Fruit fly (Drosophila melanogaster) whole organism, wandering third instar larva: Measurements from ENCODE around the gene CG42245.

Experiments used
- Abd-B ChIP-seq: fragments of >200 bp; optimal IDR thresholded peaks from 2 replicates; lab custom pipeline; 2017; ENCODE audit warnings: missing biosample characterization, missing genetic modification characterization
- CG32264 ChIP-seq: fragments of 200-800 bp; sonication (Bioruptor generic); optimal IDR thresholded peaks from 2 replicates; lab custom pipeline; 2016; ENCODE audit warnings: missing biosample characterization, missing genetic modification characterization
- CG9705 ChIP-seq: fragments of 200-800 bp; sonication (Bioruptor generic); optimal IDR thresholded peaks from 2 replicates; lab custom pipeline; 2018; ENCODE audit warnings: missing biosample characterization, mild to moderate bottlenecking, missing genetic modification characterization
- CrebA ChIP-seq: fragments of 200-800 bp; sonication (Bioruptor generic); optimal IDR thresholded peaks from 2 replicates; lab custom pipeline; 2016; ENCODE audit warnings: missing biosample characterization, mild to moderate bottlenecking, missing genetic modification characterization, borderline replicate concordance
- Dfd ChIP-seq: fragments of >200 bp; optimal IDR thresholded peaks from 2 replicates; lab custom pipeline; 2017; ENCODE audit warnings: missing biosample characterization, missing genetic modification characterization
- Dif ChIP-seq: fragments of 200-275, 200-300 bp; sonication (Bioruptor generic); optimal IDR thresholded peaks from 2 replicates; lab custom pipeline; 2018; ENCODE audit warnings: missing biosample characterization, missing genetic modification characterization; ENCODE audit not compliant: partially characterized antibody
- GATAd ChIP-seq: sonication (Bioruptor generic); optimal IDR thresholded peaks from 2 replicates; lab custom pipeline; 2016; ENCODE audit warnings: missing biosample characterization, missing genetic modification characterization
- HLH106 ChIP-seq: fragments of 200-800 bp; optimal IDR thresholded peaks from 3 replicates; lab custom pipeline; 2019; ENCODE audit warnings: missing biosample characterization, mild to moderate bottlenecking, missing genetic modification characterization, moderate library complexity
- Hnf4 ChIP-seq: fragments of 200-800 bp; sonication (Bioruptor generic); optimal IDR thresholded peaks from 2 replicates; lab custom pipeline; 2016; ENCODE audit warnings: missing biosample characterization, mild to moderate bottlenecking, missing genetic modification characterization
- Hr78 ChIP-seq: fragments of >200 bp; optimal IDR thresholded peaks from 2 replicates; lab custom pipeline; 2017; ENCODE audit warnings: missing biosample characterization, missing genetic modification characterization
- Jra ChIP-seq: sonication (Bioruptor generic); optimal IDR thresholded peaks from 2 replicates; lab custom pipeline; 2016; ENCODE audit warnings: missing biosample characterization, missing genetic modification characterization
- Mio ChIP-seq: sonication (Bioruptor generic); optimal IDR thresholded peaks from 2 replicates; lab custom pipeline; 2016; ENCODE audit warnings: missing biosample characterization, missing genetic modification characterization
- Myc ChIP-seq: fragments of >200 bp; optimal IDR thresholded peaks from 2 replicates; lab custom pipeline; 2017
- N ChIP-seq: fragments of >200 bp; optimal IDR thresholded peaks from 2 replicates; lab custom pipeline; 2018; ENCODE audit warnings: missing biosample characterization, missing external identifiers, missing genetic modification characterization
- OdsH ChIP-seq: fragments of 200-800 bp; sonication (Bioruptor generic); optimal IDR thresholded peaks from 2 replicates; lab custom pipeline; 2016; ENCODE audit warnings: missing biosample characterization, mild to moderate bottlenecking, missing genetic modification characterization
- Rel ChIP-seq, 2 experiments: fragments of 200-800 bp; sonication (Bioruptor generic) in 1 of 2; optimal IDR thresholded peaks; 2 replicates in 1 of 2; 3 replicates in 1 of 2; lab custom pipeline; 2016 to 2019; ENCODE audit warnings: mild to moderate bottlenecking in 2 of 2, missing biosample characterization in 2 of 2, missing genetic modification characterization in 2 of 2, moderate library complexity in 1 of 2
- Sp1 ChIP-seq: fragments of 200-800 bp; sonication (Bioruptor generic); optimal IDR thresholded peaks from 3 replicates; lab custom pipeline; 2019; ENCODE audit warnings: missing biosample characterization, mild to moderate bottlenecking, missing genetic modification characterization, moderate library complexity
- Vsx2 ChIP-seq: fragments of 200-300, 225-300 bp; sonication (Bioruptor generic); optimal IDR thresholded peaks from 2 replicates; lab custom pipeline; 2018; ENCODE audit warnings: missing biosample characterization, missing genetic modification characterization; ENCODE audit not compliant: partially characterized antibody
- br ChIP-seq: fragments of 200-800 bp; sonication (Bioruptor generic); optimal IDR thresholded peaks from 2 replicates; lab custom pipeline; 2016; ENCODE audit warnings: missing biosample characterization, missing genetic modification characterization
- brk ChIP-seq: fragments of 200-800 bp; sonication (Bioruptor generic); optimal IDR thresholded peaks from 2 replicates; lab custom pipeline; 2016; ENCODE audit warnings: missing biosample characterization, mild to moderate bottlenecking, missing genetic modification characterization
- dl ChIP-seq, 2 experiments: fragments of 175-275, 200-275 bp in 1 of 2; fragments of 200-275 bp in 1 of 2; sonication (Bioruptor generic); optimal IDR thresholded peaks; lab custom pipeline; 2018; ENCODE audit warnings: mild to moderate bottlenecking in 2 of 2, missing biosample characterization in 2 of 2, missing genetic modification characterization in 2 of 2, moderate library complexity in 2 of 2; ENCODE audit not compliant: partially characterized antibody in 2 of 2, insufficient read depth in 1 of 2
- dmrt93B ChIP-seq: fragments of 200-800 bp; sonication (Bioruptor generic); optimal IDR thresholded peaks from 2 replicates; lab custom pipeline; 2018; ENCODE audit warnings: missing biosample characterization, mild to moderate bottlenecking, missing genetic modification characterization
- dsf ChIP-seq: sonication (Bioruptor generic); optimal IDR thresholded peaks from 2 replicates; lab custom pipeline; 2016; ENCODE audit warnings: missing biosample characterization, missing genetic modification characterization, borderline replicate concordance
- ey ChIP-seq: fragments of 200-800 bp; sonication (Bioruptor generic); optimal IDR thresholded peaks from 2 replicates; lab custom pipeline; 2016; ENCODE audit warnings: missing biosample characterization, missing genetic modification characterization
- foxo ChIP-seq, 2 experiments: fragments of 200-800 bp; sonication (Bioruptor generic); optimal IDR thresholded peaks; 2 replicates in 1 of 2; 3 replicates in 1 of 2; lab custom pipeline; 2016 to 2017; ENCODE audit warnings: missing biosample characterization in 2 of 2, missing genetic modification characterization in 2 of 2
- fru ChIP-seq: fragments of 200-800 bp; sonication (Bioruptor generic); optimal IDR thresholded peaks from 3 replicates; lab custom pipeline; 2016; ENCODE audit warnings: missing biosample characterization, mild to moderate bottlenecking, missing genetic modification characterization
- h ChIP-seq: fragments of 200-800 bp; sonication (Bioruptor generic); optimal IDR thresholded peaks from 3 replicates; lab custom pipeline; 2016; ENCODE audit warnings: missing biosample characterization, mild to moderate bottlenecking, missing genetic modification characterization
- jim ChIP-seq: fragments of 175-275, 200-325 bp; sonication (Bioruptor generic); optimal IDR thresholded peaks from 2 replicates; lab custom pipeline; 2016; ENCODE audit warnings: missing biosample characterization, mild to moderate bottlenecking, missing genetic modification characterization
- lola ChIP-seq: fragments of >200 bp; optimal IDR thresholded peaks from 2 replicates; lab custom pipeline; 2017; ENCODE audit warnings: missing biosample characterization, missing genetic modification characterization
- pan ChIP-seq: fragments of >200 bp; optimal IDR thresholded peaks from 2 replicates; lab custom pipeline; 2017
- psq ChIP-seq: fragments of 200-800 bp; sonication (Bioruptor generic); optimal IDR thresholded peaks from 3 replicates; lab custom pipeline; 2017; ENCODE audit warnings: missing biosample characterization, mild to moderate bottlenecking, missing genetic modification characterization, moderate library complexity
- rgr ChIP-seq: fragments of 200-800 bp; sonication (Bioruptor generic); optimal IDR thresholded peaks from 3 replicates; lab custom pipeline; 2016; ENCODE audit warnings: missing biosample characterization, mild to moderate bottlenecking, missing genetic modification characterization
- sage ChIP-seq: fragments of 200-800 bp; sonication (Bioruptor generic); optimal IDR thresholded peaks from 2 replicates; lab custom pipeline; 2016; ENCODE audit warnings: missing biosample characterization, mild to moderate bottlenecking, missing genetic modification characterization
- sv ChIP-seq: fragments of 200-800 bp; sonication (Bioruptor generic); optimal IDR thresholded peaks from 3 replicates; lab custom pipeline; 2016; ENCODE audit warnings: missing biosample characterization, missing genetic modification characterization
- tai ChIP-seq: sonication (Bioruptor generic); optimal IDR thresholded peaks from 2 replicates; lab custom pipeline; 2016; ENCODE audit warnings: missing biosample characterization, missing genetic modification characterization
- usp ChIP-seq: fragments of >200 bp; optimal IDR thresholded peaks from 2 replicates; lab custom pipeline; 2017; ENCODE audit warnings: missing biosample characterization, missing genetic modification characterization
- woc ChIP-seq: sonication (Bioruptor generic); optimal IDR thresholded peaks from 2 replicates; lab custom pipeline; 2016; ENCODE audit warnings: missing biosample characterization, mild to moderate bottlenecking, missing genetic modification characterization

CG42245 gene

dm6 chr3L:2584827-2585226, 46.7 kb upstream of the CG42245 start:
- TF ChIP-seq Rel (GFP tag; optimal IDR thresholded peaks at IDR 0.05; lab: Kevin White, UChicago) = no peak
- TF ChIP-seq Rel (tag; optimal IDR thresholded peaks at IDR 0.05; lab: Kevin White, UChicago) = peak; percentile 74
- no peak for TF ChIP-seq GATAd

- peak; percentile 59 for TF ChIP-seq psq
- peak; percentile 9 to 81 for TF ChIP-seq dl (GFP tag; optimal IDR thresholded peaks at IDR 0.05; lab: Kevin White, UChicago; ENCODE audit: insufficient read depth in 1 of 2, partially characterized antibody in 2 of 2)
- no peak for TF ChIP-seq pan
- no peak for TF ChIP-seq usp
- TF ChIP-seq dmrt93B (GFP tag; lab: Kevin White, UChicago) = no peak
- TF ChIP-seq HLH106 (tag; lab: Kevin White, UChicago) = peak; percentile 1
- TF ChIP-seq Vsx2 (GFP tag; lab: Kevin White, UChicago) = no peak
- TF ChIP-seq N (GFP tag; lab: Kevin White, UChicago) = peak; percentile 71
- TF ChIP-seq sage = no peak
- TF ChIP-seq Hr78 (GFP tag; lab: Kevin White, UChicago) = no peak
- no peak for TF ChIP-seq Mio (GFP tag; lab: Kevin White, UChicago)
- peak; percentile 17 for TF ChIP-seq tai (GFP tag; lab: Kevin White, UChicago)
- no peak for TF ChIP-seq dsf (GFP tag; lab: Kevin White, UChicago)
- no peak for TF ChIP-seq Rel (GFP tag; optimal IDR thresholded peaks at IDR 0.05; lab: Kevin White, UChicago)
- peak; percentile 91 for TF ChIP-seq Rel (tag; optimal IDR thresholded peaks at IDR 0.05; lab: Kevin White, UChicago)
- TF ChIP-seq OdsH (GFP tag; lab: Kevin White, UChicago) = no peak
- peak; percentile 3 for TF ChIP-seq woc
- no peak for TF ChIP-seq fru (GFP tag; lab: Kevin White, UChicago)
- peak; percentile 27 for TF ChIP-seq Jra (GFP tag; lab: Kevin White, UChicago)
- peak; percentile 14 for TF ChIP-seq rgr (GFP tag; lab: Kevin White, UChicago)
- TF ChIP-seq sv (GFP tag; lab: Kevin White, UChicago) = no peak
- TF ChIP-seq Dif = peak; percentile 76
- peak; percentile 42 for TF ChIP-seq h (GFP tag; lab: Kevin White, UChicago)
- no peak for TF ChIP-seq Abd-B
- no peak for TF ChIP-seq CG32264 (GFP tag; lab: Kevin White, UChicago)
- TF ChIP-seq Myc = no peak
- no peak for TF ChIP-seq GATAd
- no peak for TF ChIP-seq brk (GFP tag; lab: Kevin White, UChicago)
- TF ChIP-seq lola = peak; percentile 31
- no peak for TF ChIP-seq foxo (GFP tag; optimal IDR thresholded peaks at IDR 0.05; lab: Kevin White, UChicago)
- TF ChIP-seq Sp1 (GFP tag; lab: Kevin White, UChicago) = peak; percentile 69
Observed at dm6 chr3L:2585794-2586741, 45.4 kb upstream of the CG42245 start, which contains the start of gene msn. Gene msn (minus strand): TSS chr3L:2586540.

dm6 chr3L:2586804-2587561, 44.5 kb upstream of the CG42245 start, which contains the start of gene RpL8:
Gene RpL8 (plus strand): TSS chr3L:2587456.
- TF ChIP-seq Hr78 (GFP tag; lab: Kevin White, UChicago) = no peak
- peak; percentile 28 for TF ChIP-seq N (GFP tag; lab: Kevin White, UChicago)
- TF ChIP-seq dl (GFP tag; optimal IDR thresholded peaks at IDR 0.05; lab: Kevin White, UChicago; ENCODE audit: insufficient read depth in 1 of 2, partially characterized antibody in 2 of 2) = no peak
- TF ChIP-seq brk (GFP tag; lab: Kevin White, UChicago) = peak; percentile 32
- peak; percentile 33 for TF ChIP-seq Mio (GFP tag; lab: Kevin White, UChicago)
- TF ChIP-seq Vsx2 (GFP tag; lab: Kevin White, UChicago) = no peak
- TF ChIP-seq CrebA (GFP tag; lab: Kevin White, UChicago) = no peak
- peak; percentile 65 for TF ChIP-seq sv (GFP tag; lab: Kevin White, UChicago)
- TF ChIP-seq tai (GFP tag; lab: Kevin White, UChicago) = no peak
- peak; percentile 49 for TF ChIP-seq fru (GFP tag; lab: Kevin White, UChicago)
- TF ChIP-seq Sp1 (GFP tag; lab: Kevin White, UChicago) = peak; percentile 85
- peak; percentile 71 for TF ChIP-seq HLH106 (tag; lab: Kevin White, UChicago)
- TF ChIP-seq jim = no peak
- peak; percentile 53 for TF ChIP-seq br (GFP tag; lab: Kevin White, UChicago)
- peak; percentile 55 for TF ChIP-seq psq
- peak; percentile 85 for TF ChIP-seq dmrt93B (GFP tag; lab: Kevin White, UChicago)
- no peak for TF ChIP-seq Dif
- no peak for TF ChIP-seq usp
- TF ChIP-seq dsf (GFP tag; lab: Kevin White, UChicago) = peak; percentile 13
- peak; percentile 51 for TF ChIP-seq Hnf4 (GFP tag; lab: Kevin White, UChicago)
- no peak for TF ChIP-seq pan
- peak; percentile 40 for TF ChIP-seq OdsH (GFP tag; lab: Kevin White, UChicago)
- peak; percentile 22 for TF ChIP-seq Jra (GFP tag; lab: Kevin White, UChicago)
- no peak for TF ChIP-seq Abd-B
- no peak for TF ChIP-seq Rel (GFP tag; optimal IDR thresholded peaks at IDR 0.05; lab: Kevin White, UChicago)
- peak; percentile 41 for TF ChIP-seq Rel (tag; optimal IDR thresholded peaks at IDR 0.05; lab: Kevin White, UChicago)
- TF ChIP-seq sage = peak; percentile 46
- peak; percentile 28 for TF ChIP-seq ey (GFP tag; lab: Kevin White, UChicago)
- no peak for TF ChIP-seq Dfd
- TF ChIP-seq foxo (GFP tag; optimal IDR thresholded peaks at IDR 0.05; lab: Kevin White, UChicago) = peak in 1 of 2 experiments; percentile 63
- TF ChIP-seq woc = peak; percentile 60
- TF ChIP-seq CG9705 (GFP tag; lab: Kevin White, UChicago) = peak; percentile 84
- peak; percentile 55 for TF ChIP-seq h (GFP tag; lab: Kevin White, UChicago)
- TF ChIP-seq Myc = peak; percentile 29
- no peak for TF ChIP-seq lola
- TF ChIP-seq rgr (GFP tag; lab: Kevin White, UChicago) = peak; percentile 82
